Worm (Caenorhabditis elegans) whole organism, early embryonic: ENCODE data around the gene C53C11.1.

Source experiments
- F13C5.2 ChIP-seq: sonication (generic microtip); optimal IDR thresholded peaks from 2 replicates; lab custom pipeline; 2017; ENCODE audit warnings: mild to moderate bottlenecking, missing genetic modification characterization, inconsistent platforms, missing compliant biosample characterization
- aly-1 ChIP-seq: sonication (generic microtip); optimal IDR thresholded peaks from 2 replicates; lab custom pipeline; 2016; ENCODE audit warnings: missing genetic modification characterization, missing compliant biosample characterization
- ama-1 ChIP-seq: fragments of 150-350 bp; optimal IDR thresholded peaks from 2 replicates; lab custom pipeline; 2014
- ceh-13 ChIP-seq: fragments of 200-800 bp; sonication (Bioruptor generic); optimal IDR thresholded peaks from 2 replicates; lab custom pipeline; 2018; ENCODE audit warnings: mild to moderate bottlenecking, missing genetic modification characterization, missing compliant biosample characterization
- flt-1 ChIP-seq: fragments of 200-800 bp; sonication (Bioruptor generic); IDR thresholded peaks from 2 replicates; pipeline ENCODE4 v1.3.6; 2022; ENCODE audit warnings: missing genetic modification characterization, missing compliant biosample characterization
- hmbx-1 ChIP-seq: sonication (generic microtip); optimal IDR thresholded peaks from 2 replicates; lab custom pipeline; 2016; ENCODE audit warnings: mild to moderate bottlenecking, missing genetic modification characterization, missing compliant biosample characterization
- hmg-4 ChIP-seq: fragments of 200-800 bp; sonication (Bioruptor generic); optimal IDR thresholded peaks from 2 replicates; lab custom pipeline; 2018; ENCODE audit warnings: mild to moderate bottlenecking, missing genetic modification characterization, missing compliant biosample characterization
- hnd-1 ChIP-seq: sonication (generic microtip); optimal IDR thresholded peaks from 2 replicates; lab custom pipeline; 2016; ENCODE audit warnings: missing genetic modification characterization, missing compliant biosample characterization
- pes-1 ChIP-seq: fragments of 200-800 bp; sonication (Bioruptor generic); IDR thresholded peaks from 2 replicates; pipeline ENCODE4 v1.3.6; 2022; ENCODE audit warnings: missing genetic modification reagents, missing genetic modification characterization, missing compliant biosample characterization
- scrt-1 ChIP-seq: fragments of 200-800 bp; sonication (Bioruptor generic); IDR thresholded peaks from 2 replicates; pipeline ENCODE4 v1.3.6; 2022; ENCODE audit warnings: missing genetic modification characterization, missing compliant biosample characterization
- sea-1 ChIP-seq: fragments of 200-800 bp; sonication (Bioruptor generic); conservative IDR thresholded peaks from 2 replicates; pipeline ENCODE4 v1.3.6; 2022; ENCODE audit warnings: missing genetic modification characterization, missing compliant biosample characterization
- tbx-11 ChIP-seq: fragments of 200-800 bp; sonication (Bioruptor generic); IDR thresholded peaks from 2 replicates; pipeline ENCODE4 v1.3.6; 2022; ENCODE audit warnings: missing genetic modification characterization, missing compliant biosample characterization
- tra-4 ChIP-seq: sonication (generic microtip); optimal IDR thresholded peaks from 2 replicates; lab custom pipeline; 2017; ENCODE audit warnings: missing genetic modification characterization, missing compliant biosample characterization

- TF ChIP-seq flt-1 (GFP tag; lab: Robert Waterston, UW) (no peak), ama-1 (no peak), scrt-1 (GFP tag; lab: Robert Waterston, UW) (no peak), hnd-1 (tag; lab: Kevin White, UChicago) (no peak), pes-1 (GFP tag; lab: Robert Waterston, UW) (no peak), tra-4 (tag; lab: Kevin White, UChicago) (no peak), hmbx-1 (no peak), sea-1 (GFP tag; lab: Robert Waterston, UW) (no peak), F13C5.2 (tag; lab: Kevin White, UChicago) (no peak), tbx-11 (no peak), ceh-13 (GFP tag; lab: Kevin White, UChicago) (no peak), aly-1 (tag; lab: Kevin White, UChicago) (no peak), hmg-4 (no peak)
Measured at ce11 chrX:17320572-17320971, 20.0 kb upstream of the C53C11.1 start.
